Fruit fly (Drosophila melanogaster) whole organism, wandering third instar larva: ENCODE measurements around the gene Spn28Db.
A peak's percentile ranks its signal among the peaks of the same experiment; 100 is the strongest.

Experiments
- Abd-B ChIP-seq: fragments of >200 bp; optimal IDR thresholded peaks from 2 replicates; lab custom pipeline; 2017; ENCODE audit warnings: missing biosample characterization, missing genetic modification characterization
- CG32264 ChIP-seq: fragments of 200-800 bp; sonication (Bioruptor generic); optimal IDR thresholded peaks from 2 replicates; lab custom pipeline; 2016; ENCODE audit warnings: missing biosample characterization, missing genetic modification characterization
- CG9705 ChIP-seq: fragments of 200-800 bp; sonication (Bioruptor generic); optimal IDR thresholded peaks from 2 replicates; lab custom pipeline; 2018; ENCODE audit warnings: missing biosample characterization, mild to moderate bottlenecking, missing genetic modification characterization
- CrebA ChIP-seq: fragments of 200-800 bp; sonication (Bioruptor generic); optimal IDR thresholded peaks from 2 replicates; lab custom pipeline; 2016; ENCODE audit warnings: missing biosample characterization, mild to moderate bottlenecking, missing genetic modification characterization, borderline replicate concordance
- Dfd ChIP-seq: fragments of >200 bp; optimal IDR thresholded peaks from 2 replicates; lab custom pipeline; 2017; ENCODE audit warnings: missing biosample characterization, missing genetic modification characterization
- Dif ChIP-seq: fragments of 200-275, 200-300 bp; sonication (Bioruptor generic); optimal IDR thresholded peaks from 2 replicates; lab custom pipeline; 2018; ENCODE audit warnings: missing biosample characterization, missing genetic modification characterization; ENCODE audit not compliant: partially characterized antibody
- GATAd ChIP-seq: sonication (Bioruptor generic); optimal IDR thresholded peaks from 2 replicates; lab custom pipeline; 2016; ENCODE audit warnings: missing biosample characterization, missing genetic modification characterization
- HLH106 ChIP-seq: fragments of 200-800 bp; optimal IDR thresholded peaks from 3 replicates; lab custom pipeline; 2019; ENCODE audit warnings: missing biosample characterization, mild to moderate bottlenecking, missing genetic modification characterization, moderate library complexity
- Hnf4 ChIP-seq: fragments of 200-800 bp; sonication (Bioruptor generic); optimal IDR thresholded peaks from 2 replicates; lab custom pipeline; 2016; ENCODE audit warnings: missing biosample characterization, mild to moderate bottlenecking, missing genetic modification characterization
- Hr78 ChIP-seq: fragments of >200 bp; optimal IDR thresholded peaks from 2 replicates; lab custom pipeline; 2017; ENCODE audit warnings: missing biosample characterization, missing genetic modification characterization
- Hr83 ChIP-seq: fragments of 200-300 bp; sonication (Bioruptor generic); optimal IDR thresholded peaks from 2 replicates; lab custom pipeline; 2016; ENCODE audit warnings: missing biosample characterization, mild to moderate bottlenecking, missing genetic modification characterization, moderate library complexity; ENCODE audit not compliant: poor library complexity, severe bottlenecking
- Jra ChIP-seq: sonication (Bioruptor generic); optimal IDR thresholded peaks from 2 replicates; lab custom pipeline; 2016; ENCODE audit warnings: missing biosample characterization, missing genetic modification characterization
- Mio ChIP-seq: sonication (Bioruptor generic); optimal IDR thresholded peaks from 2 replicates; lab custom pipeline; 2016; ENCODE audit warnings: missing biosample characterization, missing genetic modification characterization
- Myc ChIP-seq: fragments of >200 bp; optimal IDR thresholded peaks from 2 replicates; lab custom pipeline; 2017
- N ChIP-seq: fragments of >200 bp; optimal IDR thresholded peaks from 2 replicates; lab custom pipeline; 2018; ENCODE audit warnings: missing biosample characterization, missing external identifiers, missing genetic modification characterization
- OdsH ChIP-seq: fragments of 200-800 bp; sonication (Bioruptor generic); optimal IDR thresholded peaks from 2 replicates; lab custom pipeline; 2016; ENCODE audit warnings: missing biosample characterization, mild to moderate bottlenecking, missing genetic modification characterization
- Rel ChIP-seq, 2 experiments: fragments of 200-800 bp; sonication (Bioruptor generic) in 1 of 2; optimal IDR thresholded peaks; 2 replicates in 1 of 2; 3 replicates in 1 of 2; lab custom pipeline; 2016 to 2019; ENCODE audit warnings: mild to moderate bottlenecking in 2 of 2, missing biosample characterization in 2 of 2, missing genetic modification characterization in 2 of 2, moderate library complexity in 1 of 2
- Sp1 ChIP-seq: fragments of 200-800 bp; sonication (Bioruptor generic); optimal IDR thresholded peaks from 3 replicates; lab custom pipeline; 2019; ENCODE audit warnings: missing biosample characterization, mild to moderate bottlenecking, missing genetic modification characterization, moderate library complexity
- Vsx2 ChIP-seq: fragments of 200-300, 225-300 bp; sonication (Bioruptor generic); optimal IDR thresholded peaks from 2 replicates; lab custom pipeline; 2018; ENCODE audit warnings: missing biosample characterization, missing genetic modification characterization; ENCODE audit not compliant: partially characterized antibody
- br ChIP-seq: fragments of 200-800 bp; sonication (Bioruptor generic); optimal IDR thresholded peaks from 2 replicates; lab custom pipeline; 2016; ENCODE audit warnings: missing biosample characterization, missing genetic modification characterization
- brk ChIP-seq: fragments of 200-800 bp; sonication (Bioruptor generic); optimal IDR thresholded peaks from 2 replicates; lab custom pipeline; 2016; ENCODE audit warnings: missing biosample characterization, mild to moderate bottlenecking, missing genetic modification characterization
- dl ChIP-seq, 2 experiments: fragments of 175-275, 200-275 bp in 1 of 2; fragments of 200-275 bp in 1 of 2; sonication (Bioruptor generic); optimal IDR thresholded peaks; lab custom pipeline; 2018; ENCODE audit warnings: mild to moderate bottlenecking in 2 of 2, missing biosample characterization in 2 of 2, missing genetic modification characterization in 2 of 2, moderate library complexity in 2 of 2; ENCODE audit not compliant: partially characterized antibody in 2 of 2, insufficient read depth in 1 of 2
- dmrt93B ChIP-seq: fragments of 200-800 bp; sonication (Bioruptor generic); optimal IDR thresholded peaks from 2 replicates; lab custom pipeline; 2018; ENCODE audit warnings: missing biosample characterization, mild to moderate bottlenecking, missing genetic modification characterization
- dsf ChIP-seq: sonication (Bioruptor generic); optimal IDR thresholded peaks from 2 replicates; lab custom pipeline; 2016; ENCODE audit warnings: missing biosample characterization, missing genetic modification characterization, borderline replicate concordance
- ey ChIP-seq: fragments of 200-800 bp; sonication (Bioruptor generic); optimal IDR thresholded peaks from 2 replicates; lab custom pipeline; 2016; ENCODE audit warnings: missing biosample characterization, missing genetic modification characterization
- foxo ChIP-seq, 2 experiments: fragments of 200-800 bp; sonication (Bioruptor generic); optimal IDR thresholded peaks; 2 replicates in 1 of 2; 3 replicates in 1 of 2; lab custom pipeline; 2016 to 2017; ENCODE audit warnings: missing biosample characterization in 2 of 2, missing genetic modification characterization in 2 of 2
- fru ChIP-seq: fragments of 200-800 bp; sonication (Bioruptor generic); optimal IDR thresholded peaks from 3 replicates; lab custom pipeline; 2016; ENCODE audit warnings: missing biosample characterization, mild to moderate bottlenecking, missing genetic modification characterization
- h ChIP-seq: fragments of 200-800 bp; sonication (Bioruptor generic); optimal IDR thresholded peaks from 3 replicates; lab custom pipeline; 2016; ENCODE audit warnings: missing biosample characterization, mild to moderate bottlenecking, missing genetic modification characterization
- jim ChIP-seq: fragments of 175-275, 200-325 bp; sonication (Bioruptor generic); optimal IDR thresholded peaks from 2 replicates; lab custom pipeline; 2016; ENCODE audit warnings: missing biosample characterization, mild to moderate bottlenecking, missing genetic modification characterization
- lola ChIP-seq: fragments of >200 bp; optimal IDR thresholded peaks from 2 replicates; lab custom pipeline; 2017; ENCODE audit warnings: missing biosample characterization, missing genetic modification characterization
- pan ChIP-seq: fragments of >200 bp; optimal IDR thresholded peaks from 2 replicates; lab custom pipeline; 2017
- psq ChIP-seq: fragments of 200-800 bp; sonication (Bioruptor generic); optimal IDR thresholded peaks from 3 replicates; lab custom pipeline; 2017; ENCODE audit warnings: missing biosample characterization, mild to moderate bottlenecking, missing genetic modification characterization, moderate library complexity
- rgr ChIP-seq: fragments of 200-800 bp; sonication (Bioruptor generic); optimal IDR thresholded peaks from 3 replicates; lab custom pipeline; 2016; ENCODE audit warnings: missing biosample characterization, mild to moderate bottlenecking, missing genetic modification characterization
- sage ChIP-seq: fragments of 200-800 bp; sonication (Bioruptor generic); optimal IDR thresholded peaks from 2 replicates; lab custom pipeline; 2016; ENCODE audit warnings: missing biosample characterization, mild to moderate bottlenecking, missing genetic modification characterization
- sv ChIP-seq: fragments of 200-800 bp; sonication (Bioruptor generic); optimal IDR thresholded peaks from 3 replicates; lab custom pipeline; 2016; ENCODE audit warnings: missing biosample characterization, missing genetic modification characterization
- tai ChIP-seq: sonication (Bioruptor generic); optimal IDR thresholded peaks from 2 replicates; lab custom pipeline; 2016; ENCODE audit warnings: missing biosample characterization, missing genetic modification characterization
- usp ChIP-seq: fragments of >200 bp; optimal IDR thresholded peaks from 2 replicates; lab custom pipeline; 2017; ENCODE audit warnings: missing biosample characterization, missing genetic modification characterization
- woc ChIP-seq: sonication (Bioruptor generic); optimal IDR thresholded peaks from 2 replicates; lab custom pipeline; 2016; ENCODE audit warnings: missing biosample characterization, mild to moderate bottlenecking, missing genetic modification characterization

The Spn28Db gene

dm6 chr2L:7932091-7932769 lies 41.7 kb upstream of the Spn28Db start (continued):
- TF ChIP-seq tai (GFP tag; lab: Kevin White, UChicago), result no peak
- TF ChIP-seq Dif, result no peak
- TF ChIP-seq woc (GFP tag; lab: Kevin White, UChicago), result peak; percentile 13
- TF ChIP-seq usp (GFP tag; lab: Kevin White, UChicago), result no peak
- TF ChIP-seq psq (GFP tag; lab: Kevin White, UChicago), result peak; percentile 49
- no peak for TF ChIP-seq Vsx2
- TF ChIP-seq fru (GFP tag; lab: Kevin White, UChicago), result peak; percentile 57
- TF ChIP-seq dl (GFP tag; optimal IDR thresholded peaks at IDR 0.05; lab: Kevin White, UChicago; ENCODE audit: insufficient read depth in 1 of 2, partially characterized antibody in 2 of 2), result no peak
- no peak for TF ChIP-seq Jra (GFP tag; lab: Kevin White, UChicago)
- TF ChIP-seq GATAd, result no peak

- TF ChIP-seq CG9705 (GFP tag; lab: Kevin White, UChicago) (no peak), Rel (GFP tag; optimal IDR thresholded peaks at IDR 0.05; lab: Kevin White, UChicago) (no peak), Rel (tag; optimal IDR thresholded peaks at IDR 0.05; lab: Kevin White, UChicago) (no peak), jim (GFP tag; lab: Kevin White, UChicago) (no peak), sv (GFP tag; lab: Kevin White, UChicago) (no peak), ey (GFP tag; lab: Kevin White, UChicago) (no peak)
These were observed 40.7 kb upstream of the Spn28Db start for dm6 chr2L:7931218-7931617.

- TF ChIP-seq Hnf4 (GFP tag; lab: Kevin White, UChicago), result no peak
These were observed 40.2 kb upstream of the Spn28Db start for dm6 chr2L:7930737-7931136.

dm6 chr2L:7926288-7927061 lies 36.0 kb upstream of the Spn28Db start:
- TF ChIP-seq fru (GFP tag; lab: Kevin White, UChicago) (peak; percentile 58), psq (GFP tag; lab: Kevin White, UChicago) (peak; percentile 24), N (GFP tag; lab: Kevin White, UChicago) (no peak), Myc (no peak), Vsx2 (peak; percentile 27), dsf (no peak), GATAd (no peak), dl (GFP tag; optimal IDR thresholded peaks at IDR 0.05; lab: Kevin White, UChicago; ENCODE audit: insufficient read depth in 1 of 2, partially characterized antibody in 2 of 2) (no peak), sage (peak; percentile 57), CrebA (GFP tag; lab: Kevin White, UChicago) (peak; percentile 93), h (peak; percentile 61), woc (GFP tag; lab: Kevin White, UChicago) (no peak), ey (GFP tag; lab: Kevin White, UChicago) (peak; percentile 32), Abd-B (no peak), dmrt93B (GFP tag; lab: Kevin White, UChicago) (no peak), sv (GFP tag; lab: Kevin White, UChicago) (no peak), tai (GFP tag; lab: Kevin White, UChicago) (no peak), foxo (GFP tag; optimal IDR thresholded peaks at IDR 0.05; lab: Kevin White, UChicago) (peak; percentile 12 to 65), Rel (GFP tag; optimal IDR thresholded peaks at IDR 0.05; lab: Kevin White, UChicago) (peak; percentile 88), Rel (tag; optimal IDR thresholded peaks at IDR 0.05; lab: Kevin White, UChicago) (peak; percentile 19), usp (GFP tag; lab: Kevin White, UChicago) (no peak), CG32264 (no peak), Jra (GFP tag; lab: Kevin White, UChicago) (no peak), CG9705 (GFP tag; lab: Kevin White, UChicago) (no peak), pan (lab: Kevin White, UChicago) (no peak), Hnf4 (GFP tag; lab: Kevin White, UChicago) (peak; percentile 81), Hr78 (no peak), OdsH (GFP tag; lab: Kevin White, UChicago) (peak; percentile 13), lola (GFP tag; lab: Kevin White, UChicago) (no peak), br (GFP tag; lab: Kevin White, UChicago) (peak; percentile 48), brk (GFP tag; lab: Kevin White, UChicago) (peak; percentile 37), Dif (no peak), rgr (GFP tag; lab: Kevin White, UChicago) (peak; percentile 9), Mio (no peak), Hr83 (GFP tag; lab: Kevin White, UChicago) (no peak), HLH106 (no peak), jim (GFP tag; lab: Kevin White, UChicago) (no peak), Sp1 (peak; percentile 60), Dfd (GFP tag; lab: Kevin White, UChicago) (no peak)
